Fruit fly (Drosophila melanogaster): ENCODE data around the gene CG10559.

DNA sequence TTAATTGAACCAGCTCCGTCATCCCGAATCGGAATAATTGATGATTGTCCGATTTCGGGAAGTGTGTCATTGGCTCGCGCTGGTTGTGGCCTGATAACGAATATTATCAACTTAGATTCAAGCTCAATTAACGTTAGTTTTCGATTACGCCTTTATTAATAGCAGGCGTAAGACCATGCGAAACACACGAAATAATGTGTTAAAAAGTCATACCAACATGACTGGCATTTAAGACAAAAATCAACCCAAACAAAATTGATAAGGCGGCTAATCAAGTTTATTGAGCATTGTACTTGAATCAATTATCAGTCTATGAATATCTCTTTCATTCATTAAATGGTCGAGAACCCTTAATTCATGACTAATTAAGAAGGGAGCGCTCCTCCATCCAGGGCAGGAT lies 6.7 kb downstream of the CG10559 start:
- TF ChIP-seq Mnt (GFP tag; optimal IDR thresholded peaks at IDR 0.05) (no peak), CG11617 (GFP tag; optimal IDR thresholded peaks at IDR 0.05) (no peak), Hr96 (GFP tag; optimal IDR thresholded peaks at IDR 0.05) (no peak), kay (GFP tag; ENCODE audit: borderline replicate concordance) (no peak)

Measured in whole organism, adult.